Fruit fly (Drosophila melanogaster): ENCODE measurements around the gene CG7402.

DNA sequence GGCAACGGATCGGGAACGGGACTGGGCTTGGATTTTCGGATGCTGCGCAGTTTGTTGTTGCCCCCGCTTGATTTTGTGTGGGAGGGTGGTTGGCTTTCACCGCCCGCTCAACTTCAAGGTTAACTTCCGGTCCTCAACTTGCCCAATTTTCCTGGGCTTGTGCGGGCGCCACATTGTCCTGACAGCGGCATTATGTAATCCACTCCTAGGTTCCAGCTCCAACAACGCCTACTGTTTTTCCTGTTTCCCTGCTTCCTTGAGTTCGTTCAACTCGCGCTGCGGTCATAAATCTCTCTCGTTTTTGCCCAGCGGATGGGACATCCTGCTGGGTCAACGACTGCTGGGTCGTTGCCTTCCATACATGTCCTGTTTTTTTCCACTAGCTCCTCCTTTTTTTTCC, 44.4 kb downstream of the CG7402 start:
- TF ChIP-seq foxo (GFP tag; optimal IDR thresholded peaks at IDR 0.05) (no peak), pan (optimal IDR thresholded peaks at IDR 0.05) (no peak), sv (GFP tag; optimal IDR thresholded peaks at IDR 0.05) (no peak), Dif (GFP tag; optimal IDR thresholded peaks at IDR 0.05; ENCODE audit: partially characterized antibody) (no peak), jim (GFP tag; optimal IDR thresholded peaks at IDR 0.05) (no peak), psq (GFP tag; optimal IDR thresholded peaks at IDR 0.05) (no peak), dsf (GFP tag; optimal IDR thresholded peaks at IDR 0.05; ENCODE audit: borderline replicate concordance) (no peak), dl (GFP tag; optimal IDR thresholded peaks at IDR 0.05; ENCODE audit: insufficient read depth in 1 of 2, partially characterized antibody in 2 of 2) (no peak), Hnf4 (GFP tag; optimal IDR thresholded peaks at IDR 0.05) (no peak), h (GFP tag; optimal IDR thresholded peaks at IDR 0.05) (no peak), CG32264 (GFP tag; optimal IDR thresholded peaks at IDR 0.05) (no peak)
